Fruit fly (Drosophila melanogaster) ovary, adult (tissue): ENCODE data around the gene Usp10.

Experiments used
- CG17801 ChIP-seq: fragments of 200-800 bp; optimal IDR thresholded peaks from 2 replicates; lab custom pipeline; 2019; ENCODE audit warnings: missing biosample characterization, mild to moderate bottlenecking, missing genetic modification characterization, moderate library complexity; ENCODE audit not compliant: partially characterized antibody

Usp10 gene

DNA sequence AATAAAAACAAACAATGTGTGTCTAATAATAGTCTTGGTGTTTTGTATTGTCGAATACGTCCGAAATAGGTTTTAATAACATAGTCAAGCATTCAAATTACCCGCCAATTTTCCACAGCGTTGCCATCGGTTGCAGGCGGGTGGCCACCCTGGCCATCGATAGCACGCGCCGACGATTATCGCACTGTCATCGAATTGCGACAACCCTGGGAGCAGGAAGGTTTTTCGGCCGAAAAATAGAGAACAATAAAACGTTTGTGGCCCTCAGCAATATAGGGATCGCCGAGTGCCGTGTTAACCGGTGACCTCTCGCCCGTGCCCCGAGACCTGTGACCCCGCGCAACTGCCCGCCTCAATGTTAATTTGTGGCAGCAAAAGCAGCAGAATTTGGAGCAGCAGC lies at the start of gene Usp10:
Gene Usp10, plus strand, starts transcription at position 187 of the 400 bp plus-strand sequence.
- TF ChIP-seq CG17801 (GFP tag; lab: Kevin White, UChicago), result no peak

- TF ChIP-seq CG17801 (GFP tag; lab: Kevin White, UChicago), result no peak
Measured at dm6 chr3L:821951-822350, 49.7 kb upstream of the Usp10 start.

DNA sequence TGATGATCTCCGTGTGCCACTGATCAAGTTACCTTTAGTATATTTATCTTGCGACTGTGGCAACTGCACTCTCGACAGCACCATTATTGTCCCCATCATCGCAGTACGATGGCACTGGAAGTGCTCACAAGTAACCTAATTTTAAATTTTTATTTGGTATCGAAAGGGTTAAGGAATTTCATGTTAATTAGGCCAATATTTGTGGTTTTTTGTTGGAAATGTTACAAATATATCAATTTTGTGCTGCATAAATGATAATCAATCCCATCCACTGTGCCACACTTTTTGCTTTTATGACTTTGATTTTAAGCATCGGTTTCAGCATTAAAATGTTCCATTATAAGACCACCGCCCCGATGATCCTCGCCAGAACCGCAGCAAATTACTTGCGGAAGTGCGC lies 49.1 kb upstream of the Usp10 start:
- TF ChIP-seq CG17801 (GFP tag; lab: Kevin White, UChicago), result no peak

DNA sequence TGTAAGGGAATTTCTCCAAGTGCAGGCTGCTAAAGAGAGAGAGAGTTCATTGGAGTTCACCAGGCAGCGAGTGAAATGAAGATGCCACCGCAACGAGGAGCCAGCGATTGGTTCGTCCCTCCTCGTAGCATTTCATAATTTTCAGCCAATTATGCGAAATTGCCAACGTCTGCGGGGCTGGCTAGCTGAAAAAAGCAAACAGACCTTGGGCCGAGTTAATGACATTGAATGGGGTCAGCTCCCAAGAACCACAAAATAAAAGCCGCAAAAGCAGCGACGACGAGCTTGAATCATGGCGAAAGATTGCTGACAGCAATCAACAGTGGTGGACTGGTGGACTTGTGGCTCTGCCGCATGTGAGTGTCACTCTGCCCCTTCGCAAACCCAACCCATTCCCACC lies 48.1 kb upstream of the Usp10 start:
- TF ChIP-seq CG17801 (GFP tag; lab: Kevin White, UChicago), result peak; percentile 8

DNA sequence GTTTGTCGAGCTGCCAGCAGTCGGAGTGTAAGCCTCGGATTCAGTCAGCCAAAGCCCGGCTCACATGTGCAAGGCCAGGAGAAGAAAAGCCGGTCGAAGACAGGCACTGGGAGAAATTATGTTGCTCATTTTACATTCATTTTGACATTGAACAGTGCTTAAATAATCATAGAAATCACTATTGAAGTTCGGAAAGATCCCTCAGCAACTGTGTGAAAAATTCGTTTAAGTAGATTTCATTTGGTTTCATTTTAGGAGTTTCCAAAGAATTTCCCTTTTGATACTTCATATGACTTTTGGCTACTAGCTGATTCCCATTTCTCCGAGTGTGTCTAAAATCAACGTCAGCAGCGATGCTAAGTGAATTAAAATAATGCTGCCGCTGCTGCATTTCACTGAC lies 47.3 kb upstream of the Usp10 start:
- TF ChIP-seq CG17801 (GFP tag; lab: Kevin White, UChicago), result peak; percentile 71

dm6 chr3L:832897-833857 lies 38.5 kb upstream of the Usp10 start, which contains the start of gene Sf3b3:
Sf3b3 (minus strand) TSS chr3L:833385.
- TF ChIP-seq CG17801 (GFP tag; lab: Kevin White, UChicago), result peak; percentile 61

dm6 chr3L:833878-834277 lies 37.8 kb upstream of the Usp10 start, which contains the start of gene CG42553:
CG42553 (plus strand) TSS chr3L:834093.
- TF ChIP-seq CG17801 (GFP tag; lab: Kevin White, UChicago), result no peak

- no peak for TF ChIP-seq CG17801 (GFP tag; lab: Kevin White, UChicago)
Measured at dm6 chr3L:835455-836034, 36.2 kb upstream of the Usp10 start, which contains the start of gene CG42554. CG42554 (plus strand) TSS chr3L:835683.

- TF ChIP-seq CG17801 (GFP tag; lab: Kevin White, UChicago), result peak; percentile 93
Measured at dm6 chr3L:837552-838187, 34.0 kb upstream of the Usp10 start, which contains the start of the genes CG13901 and CG13887. CG13901 (minus strand) TSS chr3L:837821. CG13887 (plus strand) TSS chr3L:837861.

- no peak for TF ChIP-seq CG17801 (GFP tag; lab: Kevin White, UChicago)
Measured at dm6 chr3L:841260-841659, 30.4 kb upstream of the Usp10 start, which contains the start of the genes JMJD5 and Gr61a. JMJD5 (minus strand) TSS chr3L:841360. Gr61a (plus strand) TSS chr3L:841451.

- no peak for TF ChIP-seq CG17801 (GFP tag; lab: Kevin White, UChicago)
Measured at dm6 chr3L:843626-844025, 28.1 kb upstream of the Usp10 start, which contains the start of gene Cep290. Cep290 (plus strand) TSS chr3L:843926.

DNA sequence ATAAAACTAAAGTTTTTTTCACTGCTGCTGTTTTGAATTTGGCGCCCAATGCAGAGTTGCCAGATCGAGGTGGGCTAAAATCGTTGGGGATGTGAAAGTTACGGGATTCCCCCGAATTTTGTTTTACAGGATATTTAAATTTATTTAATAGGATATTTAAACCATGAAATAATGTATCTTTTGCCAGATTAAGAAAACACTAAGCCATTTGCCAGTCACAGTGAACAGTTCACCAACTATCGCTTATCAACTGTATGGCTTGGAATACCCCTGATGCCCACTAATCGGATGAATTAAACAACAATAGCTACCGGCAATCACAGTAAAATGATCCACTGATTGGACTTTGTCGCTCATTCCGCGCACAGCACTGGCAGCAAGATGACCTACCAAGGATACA lies 20.6 kb upstream of the Usp10 start, which contains the start of gene Dci:
Gene Dci, plus strand, starts transcription at position 286 of the 400 bp plus-strand sequence.
- peak; percentile 33 for TF ChIP-seq CG17801 (GFP tag; lab: Kevin White, UChicago)

- no peak for TF ChIP-seq CG17801 (GFP tag; lab: Kevin White, UChicago)
Measured at dm6 chr3L:852267-852666, 19.4 kb upstream of the Usp10 start.
